Worm (Caenorhabditis elegans): ENCODE results near the gene Y72A10A.1.

DNA sequence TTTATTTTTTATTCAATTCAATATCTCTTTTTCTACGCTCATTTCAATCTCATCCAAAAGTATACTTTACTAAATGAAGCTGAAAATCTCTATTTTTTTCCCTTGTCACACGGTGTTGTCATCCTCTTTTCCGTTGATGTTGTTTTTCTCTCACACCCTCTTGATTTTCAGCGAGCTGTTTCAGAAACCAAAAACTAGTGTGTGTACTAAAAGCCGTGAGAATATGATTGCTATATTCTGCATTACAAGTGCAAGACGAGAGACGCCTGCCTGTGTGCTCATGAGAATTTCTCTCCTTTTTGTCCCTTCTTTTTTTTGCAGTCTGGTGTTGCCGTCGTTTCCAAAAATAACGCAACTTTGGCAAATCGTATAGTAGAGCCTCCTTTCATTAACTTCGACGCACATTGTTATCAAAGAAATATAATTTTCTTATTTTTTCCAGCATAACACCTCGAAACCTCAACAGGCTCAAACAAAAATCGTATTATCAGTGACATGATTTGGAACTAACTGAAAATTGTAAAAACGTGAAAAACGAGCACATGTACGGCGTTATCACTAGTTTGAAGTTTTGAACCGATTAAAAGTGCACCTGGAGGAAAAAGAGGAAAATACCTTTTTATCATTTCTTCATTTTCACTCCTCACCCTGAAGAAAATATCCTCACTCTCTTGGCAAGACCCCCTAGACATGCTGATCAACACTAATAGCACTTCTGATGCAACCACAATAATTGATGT, 19.9 kb downstream of the Y72A10A.1 start, which contains the start of gene C15H9.2:
- no peak for TF ChIP-seq mep-1 (tag; optimal IDR thresholded peaks at IDR 0.05)
- TF ChIP-seq fos-1 (tag; optimal IDR thresholded peaks at IDR 0.05): no peak
- TF ChIP-seq mab-9 (GFP tag; IDR thresholded peaks at IDR 0.05): no peak
- TF ChIP-seq nhr-28 (tag; optimal IDR thresholded peaks at IDR 0.05): no peak
- no peak for TF ChIP-seq lsy-2 (tag; optimal IDR thresholded peaks at IDR 0.05)
- no peak for TF ChIP-seq lir-3 (tag; optimal IDR thresholded peaks at IDR 0.05; ENCODE audit: poor library complexity)

Measured in whole organism, L1 larva.